Fruit fly (Drosophila melanogaster): ENCODE data around the gene Marf.

Gene Marf

DNA sequence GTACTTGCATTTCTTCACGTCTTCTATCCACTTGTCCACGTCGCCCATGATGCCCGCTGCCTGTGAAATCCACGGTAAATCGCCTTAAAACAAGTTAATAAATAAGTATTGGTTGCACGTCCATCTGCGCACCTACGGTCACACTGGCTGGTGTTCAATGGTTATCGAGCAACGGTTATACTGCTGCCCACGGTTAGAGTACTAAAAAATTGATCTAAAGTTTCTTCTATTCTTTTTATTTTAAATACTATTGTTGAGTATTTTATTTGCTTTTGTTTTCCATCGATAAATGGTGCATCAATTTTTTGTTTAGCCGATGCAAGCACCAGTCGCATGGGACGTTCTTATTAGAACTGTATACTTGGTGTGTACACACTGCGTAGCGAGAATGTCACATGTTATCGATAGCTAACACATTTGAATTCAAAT, 7.0 kb downstream of the Marf start, which contains the start of gene PpV:
Gene PpV, minus strand, starts transcription at position 147 of the 429 bp plus-strand sequence.
- no peak for TF ChIP-seq CG14441 (GFP tag; IDR thresholded peaks at IDR 0.05)
- no peak for TF ChIP-seq pan (optimal IDR thresholded peaks at IDR 0.05)
- no peak for TF ChIP-seq pan (GFP tag; optimal IDR thresholded peaks at IDR 0.05 in 1 of 2, IDR thresholded peaks at IDR 0.05 in 1 of 2)
- TF ChIP-seq vvl (GFP tag; IDR thresholded peaks at IDR 0.05): no peak
- TF ChIP-seq stwl (tag; optimal IDR thresholded peaks at IDR 0.05): peak; percentile 90
- TF ChIP-seq Mad (GFP tag; optimal IDR thresholded peaks at IDR 0.05): no peak
- no peak for TF ChIP-seq Doc2 (GFP tag; IDR thresholded peaks at IDR 0.05)
- no peak for TF ChIP-seq ase (GFP tag; IDR thresholded peaks at IDR 0.05)
- TF ChIP-seq CG7928 (GFP tag; optimal IDR thresholded peaks at IDR 0.05): no peak
- TF ChIP-seq CG5180 (GFP tag; optimal IDR thresholded peaks at IDR 0.05): no peak
- no peak for TF ChIP-seq schlank (tag; optimal IDR thresholded peaks at IDR 0.05)
- TF ChIP-seq grn (GFP tag; optimal IDR thresholded peaks at IDR 0.05): no peak
- no peak for TF ChIP-seq br (optimal IDR thresholded peaks at IDR 0.05)
- no peak for TF ChIP-seq CG6272 (GFP tag; IDR thresholded peaks at IDR 0.05)
- TF ChIP-seq CG9817 (tag; optimal IDR thresholded peaks at IDR 0.05): no peak
- peak; percentile 84 for TF ChIP-seq gfzf (GFP tag; optimal IDR thresholded peaks at IDR 0.05)
- no peak for TF ChIP-seq Tbp (GFP tag; optimal IDR thresholded peaks at IDR 0.05)
- TF ChIP-seq unc-4 (GFP tag; IDR thresholded peaks at IDR 0.05; ENCODE audit: partially characterized antibody): peak; percentile 56; the same call in 1 of the 2 replicates
- no peak for TF ChIP-seq CG10321 (GFP tag; IDR thresholded peaks at IDR 0.05)
- TF ChIP-seq gcm2 (GFP tag; optimal IDR thresholded peaks at IDR 0.05): no peak
- TF ChIP-seq CG14050 (GFP tag; IDR thresholded peaks at IDR 0.05): no peak
- TF ChIP-seq CG6765 (GFP tag; optimal IDR thresholded peaks at IDR 0.05): no peak
- peak; percentile 68 for TF ChIP-seq CG3847 (GFP tag; IDR thresholded peaks at IDR 0.05)
- peak; percentile 86 for TF ChIP-seq Dref (GFP tag; IDR thresholded peaks at IDR 0.05)
- TF ChIP-seq Dek (tag; optimal IDR thresholded peaks at IDR 0.05): no peak
- TF ChIP-seq Adf1 (GFP tag; IDR thresholded peaks at IDR 0.05): no peak
- TF ChIP-seq mld (GFP tag; IDR thresholded peaks at IDR 0.05; ENCODE audit: partially characterized antibody): no peak
- no peak for TF ChIP-seq CG8089 (GFP tag; optimal IDR thresholded peaks at IDR 0.05)
- no peak for TF ChIP-seq ro (GFP tag; IDR thresholded peaks at IDR 0.05)
- no peak for TF ChIP-seq ara (GFP tag; IDR thresholded peaks at IDR 0.05)
- no peak for TF ChIP-seq CG17802 (tag; optimal IDR thresholded peaks at IDR 0.05)
- no peak for TF ChIP-seq tio (GFP tag; optimal IDR thresholded peaks at IDR 0.05)
- TF ChIP-seq CG1024 (GFP tag; IDR thresholded peaks at IDR 0.05): no peak
- no peak for TF ChIP-seq Hey (tag; optimal IDR thresholded peaks at IDR 0.05)
- peak; percentile 37 for TF ChIP-seq sens (GFP tag)
- TF ChIP-seq CG10565 (GFP tag; optimal IDR thresholded peaks at IDR 0.05): no peak
- TF ChIP-seq CG18619 (GFP tag; optimal IDR thresholded peaks at IDR 0.05): no peak
- TF ChIP-seq CG7357 (GFP tag; IDR thresholded peaks at IDR 0.05): no peak
- no peak for TF ChIP-seq gce (GFP tag; IDR thresholded peaks at IDR 0.05)
- peak; percentile 11 for TF ChIP-seq CG3995 (GFP tag; optimal IDR thresholded peaks at IDR 0.05)
- TF ChIP-seq YL-1 (GFP tag; optimal IDR thresholded peaks at IDR 0.05): peak; percentile 44
- no peak for TF ChIP-seq sima (GFP tag; optimal IDR thresholded peaks at IDR 0.05)
- peak; percentile 84 for TF ChIP-seq Myb (GFP tag; optimal IDR thresholded peaks at IDR 0.05)
- no peak for TF ChIP-seq CG4707 (GFP tag; optimal IDR thresholded peaks at IDR 0.05)
- TF ChIP-seq CG4424 (GFP tag; optimal IDR thresholded peaks at IDR 0.05): no peak
- no peak for TF ChIP-seq Gsc (GFP tag; IDR thresholded peaks at IDR 0.05)
- no peak for TF ChIP-seq CG16815 (GFP tag; optimal IDR thresholded peaks at IDR 0.05)
- no peak for TF ChIP-seq Hr3 (GFP tag; optimal IDR thresholded peaks at IDR 0.05)
- TF ChIP-seq eve (GFP tag; optimal IDR thresholded peaks at IDR 0.05): no peak
- TF ChIP-seq corto (GFP tag; optimal IDR thresholded peaks at IDR 0.05): no peak
- no peak for TF ChIP-seq ab (GFP tag; optimal IDR thresholded peaks at IDR 0.05)
- peak; percentile 58 for TF ChIP-seq CG13287 (GFP tag; IDR thresholded peaks at IDR 0.05; ENCODE audit: partially characterized antibody)
- no peak for TF ChIP-seq Jarid2 (GFP tag; optimal IDR thresholded peaks at IDR 0.05)
- TF ChIP-seq Side (GFP tag; optimal IDR thresholded peaks at IDR 0.05): no peak

Measured in whole organism, embryonic.